Fruit fly (Drosophila melanogaster) whole organism, embryonic: Measurements from ENCODE around the gene MTF-1.

ENCODE experiments used
- ATbp ChIP-seq: fragments of 200-800 bp; sonication (Bioruptor generic); optimal IDR thresholded peaks from 2 replicates; lab custom pipeline; 2017; ENCODE audit warnings: missing biosample characterization, mild to moderate bottlenecking, missing genetic modification characterization, missing genetic modification reagents
- Asciz ChIP-seq: fragments of 200-800 bp; sonication (Bioruptor generic); optimal IDR thresholded peaks from 2 replicates; lab custom pipeline; 2017; ENCODE audit warnings: missing biosample characterization, mild to moderate bottlenecking, missing genetic modification characterization, missing genetic modification reagents
- Atf-2 ChIP-seq: fragments of 200-800 bp; sonication (Bioruptor generic); optimal IDR thresholded peaks from 2 replicates; lab custom pipeline; 2016; ENCODE audit warnings: missing biosample characterization, missing genetic modification characterization
- CG10654 ChIP-seq: fragments of 200-800 bp; sonication (Bioruptor generic); optimal IDR thresholded peaks from 2 replicates; lab custom pipeline; 2016; ENCODE audit warnings: missing biosample characterization, missing genetic modification characterization
- CG12071 ChIP-seq: fragments of 200-800 bp; sonication (Bioruptor generic); optimal IDR thresholded peaks from 3 replicates; lab custom pipeline; 2018; ENCODE audit warnings: missing biosample characterization, mild to moderate bottlenecking, missing genetic modification characterization
- CG12219 ChIP-seq: fragments of 200-800 bp; sonication (Bioruptor generic); optimal IDR thresholded peaks from 3 replicates; lab custom pipeline; 2018; ENCODE audit warnings: missing biosample characterization, mild to moderate bottlenecking, missing genetic modification characterization
- CG13123 ChIP-seq: fragments of 200-800 bp; sonication (Bioruptor generic); optimal IDR thresholded peaks from 2 replicates; lab custom pipeline; 2016; ENCODE audit warnings: missing biosample characterization, missing genetic modification characterization
- CG15011 ChIP-seq: fragments of 200-800 bp; sonication (Bioruptor generic); optimal IDR thresholded peaks from 3 replicates; lab custom pipeline; 2018; ENCODE audit warnings: missing biosample characterization, mild to moderate bottlenecking, missing genetic modification characterization
- CG1529 ChIP-seq: fragments of 200-800 bp; sonication (Bioruptor generic); optimal IDR thresholded peaks from 3 replicates; lab custom pipeline; 2018; ENCODE audit warnings: missing biosample characterization, missing genetic modification characterization
- CG16779 ChIP-seq: fragments of 200-800 bp; sonication (Bioruptor generic); IDR thresholded peaks from 2 replicates; pipeline ENCODE4 v1.3.6; 2022; ENCODE audit warnings: missing biosample characterization, missing genetic modification characterization
- CG17802 ChIP-seq: fragments of 200-800 bp; sonication (Bioruptor generic); optimal IDR thresholded peaks from 2 replicates; lab custom pipeline; 2018; ENCODE audit warnings: missing biosample characterization, mild to moderate bottlenecking, missing genetic modification characterization, moderate library complexity
- CG1832 ChIP-seq: fragments of 200-800 bp; sonication (Bioruptor generic); optimal IDR thresholded peaks from 2 replicates; lab custom pipeline; 2017; ENCODE audit warnings: missing biosample characterization, mild to moderate bottlenecking, missing genetic modification characterization, inconsistent platforms
- CG31388 ChIP-seq: fragments of 200-800 bp; sonication (Bioruptor generic); optimal IDR thresholded peaks from 2 replicates; lab custom pipeline; 2016; ENCODE audit warnings: missing biosample characterization, missing genetic modification characterization
- CG4854 ChIP-seq: fragments of 200-800 bp; sonication (Bioruptor generic); optimal IDR thresholded peaks from 2 replicates; lab custom pipeline; 2016; ENCODE audit warnings: missing biosample characterization, missing genetic modification characterization, inconsistent platforms
- CG5180 ChIP-seq: fragments of 200-800 bp; sonication (Bioruptor generic); optimal IDR thresholded peaks from 3 replicates; lab custom pipeline; 2017; ENCODE audit warnings: missing biosample characterization, missing genetic modification characterization, mild to moderate bottlenecking, moderate library complexity, missing genetic modification reagents
- CG6689 ChIP-seq: fragments of 200-800 bp; sonication (Bioruptor generic); IDR thresholded peaks from 2 replicates; pipeline ENCODE4 v1.3.6; 2022; ENCODE audit warnings: missing biosample characterization, missing genetic modification characterization
- CG8359 ChIP-seq: fragments of 200-800 bp; sonication (Bioruptor generic); optimal IDR thresholded peaks from 2 replicates; lab custom pipeline; 2017; ENCODE audit warnings: missing biosample characterization, mild to moderate bottlenecking, missing genetic modification characterization, borderline replicate concordance
- CG9437 ChIP-seq: fragments of 200-800 bp; sonication (Bioruptor generic); optimal IDR thresholded peaks from 2 replicates; lab custom pipeline; 2018; ENCODE audit warnings: missing biosample characterization, mild to moderate bottlenecking, missing genetic modification characterization
- CG9932 ChIP-seq: fragments of 200-800 bp; sonication (Bioruptor generic); IDR thresholded peaks from 2 replicates; pipeline ENCODE4 v1.3.6; 2022; ENCODE audit warnings: missing biosample characterization, missing genetic modification characterization
- CHES-1-like ChIP-seq: fragments of 200-800 bp; sonication (Bioruptor generic); optimal IDR thresholded peaks from 2 replicates; lab custom pipeline; 2016; ENCODE audit warnings: missing biosample characterization, missing genetic modification characterization
- CoRest ChIP-seq: fragments of 200-800 bp; sonication (Bioruptor generic); optimal IDR thresholded peaks from 3 replicates; lab custom pipeline; 2018; ENCODE audit warnings: missing biosample characterization, mild to moderate bottlenecking, missing genetic modification characterization, moderate library complexity
- E2f2 ChIP-seq: fragments of 200-800 bp; sonication (Bioruptor generic); IDR thresholded peaks from 2 replicates; pipeline ENCODE4 v1.3.6; 2022; ENCODE audit warnings: missing biosample characterization, missing genetic modification characterization
- Ets97D ChIP-seq: fragments of 200-800 bp; sonication (Bioruptor generic); optimal IDR thresholded peaks from 3 replicates; lab custom pipeline; 2016; ENCODE audit warnings: missing biosample characterization, missing genetic modification characterization
- Hr3 ChIP-seq: fragments of 200-800 bp; sonication (Bioruptor generic); optimal IDR thresholded peaks from 3 replicates; lab custom pipeline; 2016; ENCODE audit warnings: missing biosample characterization, missing genetic modification characterization
- Hr39 ChIP-seq: fragments of >200 bp; optimal IDR thresholded peaks from 2 replicates; lab custom pipeline; 2017
- Jarid2 ChIP-seq: fragments of 200-800 bp; sonication (Bioruptor generic); optimal IDR thresholded peaks from 3 replicates; lab custom pipeline; 2017; ENCODE audit warnings: mild to moderate bottlenecking, missing biosample characterization, missing genetic modification reagents, missing genetic modification characterization
- MBD-R2 ChIP-seq: fragments of 200-800 bp; sonication (Bioruptor generic); IDR thresholded peaks from 2 replicates; pipeline ENCODE4 v1.3.6; 2022; ENCODE audit warnings: missing biosample characterization, missing genetic modification characterization
- Rfx ChIP-seq: fragments of 200-800 bp; sonication (Bioruptor generic); IDR thresholded peaks from 2 replicates; pipeline ENCODE4 v1.3.6; 2022; ENCODE audit warnings: missing biosample characterization, missing genetic modification characterization
- Rx ChIP-seq: fragments of 200-800 bp; sonication (Bioruptor generic); IDR thresholded peaks from 2 replicates; pipeline ENCODE4 v1.3.6; 2022; ENCODE audit warnings: missing biosample characterization, missing genetic modification characterization
- Sox100B ChIP-seq: fragments of 200-800 bp; sonication (Bioruptor generic); optimal IDR thresholded peaks from 3 replicates; lab custom pipeline; 2018; ENCODE audit warnings: missing biosample characterization, mild to moderate bottlenecking, missing genetic modification characterization
- Vsx1 ChIP-seq: fragments of 200-800 bp; sonication (Bioruptor generic); optimal IDR thresholded peaks from 2 replicates; lab custom pipeline; 2017; ENCODE audit warnings: missing biosample characterization, mild to moderate bottlenecking, missing genetic modification characterization, missing genetic modification reagents
- abd-A ChIP-seq: fragments of 200-800 bp; sonication (Bioruptor generic); optimal IDR thresholded peaks from 3 replicates; lab custom pipeline; 2019; ENCODE audit warnings: missing biosample characterization, mild to moderate bottlenecking, missing genetic modification characterization, moderate library complexity
- cato ChIP-seq: fragments of 200-800 bp; sonication (Bioruptor generic); optimal IDR thresholded peaks from 2 replicates; lab custom pipeline; 2016; ENCODE audit warnings: missing biosample characterization, missing genetic modification characterization, borderline replicate concordance
- dati ChIP-seq: fragments of 200-800 bp; sonication (Bioruptor generic); IDR thresholded peaks from 2 replicates; pipeline ENCODE4 v1.3.6; 2022; ENCODE audit warnings: missing biosample characterization, missing genetic modification characterization
- dm ChIP-seq: fragments of 200-800 bp; sonication (Bioruptor generic); optimal IDR thresholded peaks from 3 replicates; lab custom pipeline; 2016; ENCODE audit warnings: missing biosample characterization, missing genetic modification characterization
- dmrt11E ChIP-seq: fragments of 200-800 bp; sonication (Bioruptor generic); optimal IDR thresholded peaks from 3 replicates; lab custom pipeline; 2018; ENCODE audit warnings: missing biosample characterization, mild to moderate bottlenecking, missing genetic modification characterization, moderate library complexity
- dmrt99B ChIP-seq: fragments of 200-800 bp; sonication (Bioruptor generic); optimal IDR thresholded peaks from 2 replicates; lab custom pipeline; 2018; ENCODE audit warnings: missing biosample characterization, mild to moderate bottlenecking, missing genetic modification characterization, moderate library complexity
- fd3F ChIP-seq: fragments of 200-800 bp; sonication (Bioruptor generic); optimal IDR thresholded peaks from 2 replicates; lab custom pipeline; 2018; ENCODE audit warnings: missing biosample characterization, mild to moderate bottlenecking, missing genetic modification characterization, moderate library complexity
- gem ChIP-seq: fragments of 200-800 bp; sonication (Bioruptor generic); optimal IDR thresholded peaks from 2 replicates; lab custom pipeline; 2019; ENCODE audit warnings: missing biosample characterization, mild to moderate bottlenecking, missing genetic modification characterization, moderate library complexity
- gro ChIP-seq: fragments of 200-800 bp; sonication (Bioruptor generic); optimal IDR thresholded peaks from 2 replicates; lab custom pipeline; 2016; ENCODE audit warnings: missing biosample characterization, missing genetic modification characterization
- jumu ChIP-seq: fragments of 200-800 bp; sonication (Bioruptor generic); optimal IDR thresholded peaks from 3 replicates; lab custom pipeline; 2016; ENCODE audit warnings: missing biosample characterization, missing genetic modification characterization
- ken ChIP-seq: fragments of 200-800 bp; sonication (Bioruptor generic); IDR thresholded peaks from 3 replicates; pipeline ENCODE4 v1.3.6; 2022; ENCODE audit warnings: missing biosample characterization, missing genetic modification characterization
- knrl ChIP-seq: fragments of 200-800 bp; sonication (Bioruptor generic); IDR thresholded peaks from 3 replicates; pipeline ENCODE4 v1.3.6; 2022; ENCODE audit warnings: missing biosample characterization, missing genetic modification characterization; ENCODE audit not compliant: partially characterized antibody
- mld ChIP-seq: fragments of 200-800 bp; sonication (Bioruptor generic); IDR thresholded peaks from 3 replicates; pipeline ENCODE4 v1.3.6; 2022; ENCODE audit warnings: missing biosample characterization, missing genetic modification characterization; ENCODE audit not compliant: partially characterized antibody
- oc ChIP-seq: fragments of 200-800 bp; sonication (Bioruptor generic); optimal IDR thresholded peaks from 2 replicates; lab custom pipeline; 2018; ENCODE audit warnings: missing biosample characterization, mild to moderate bottlenecking, missing genetic modification characterization, moderate library complexity
- pum ChIP-seq: fragments of 200-800 bp; sonication (Bioruptor generic); optimal IDR thresholded peaks from 2 replicates; lab custom pipeline; 2016; ENCODE audit warnings: missing biosample characterization, missing genetic modification characterization
- row ChIP-seq: fragments of 200-800 bp; sonication (Bioruptor generic); IDR thresholded peaks from 3 replicates; pipeline ENCODE4 v1.3.6; 2022; ENCODE audit warnings: missing biosample characterization, missing genetic modification characterization
- shn ChIP-seq: fragments of 200-800 bp; sonication (Bioruptor generic); optimal IDR thresholded peaks from 3 replicates; lab custom pipeline; 2016; ENCODE audit warnings: missing biosample characterization, missing genetic modification characterization
- sima ChIP-seq: fragments of 200-800 bp; sonication (Bioruptor generic); optimal IDR thresholded peaks from 2 replicates; lab custom pipeline; 2016; ENCODE audit warnings: missing biosample characterization, missing genetic modification characterization
- zen ChIP-seq: fragments of 200-800 bp; sonication (Bioruptor generic); optimal IDR thresholded peaks from 3 replicates; lab custom pipeline; 2018; ENCODE audit warnings: missing biosample characterization, mild to moderate bottlenecking, missing genetic modification characterization, moderate library complexity

Gene MTF-1

dm6 chr3L:9462247-9462769 is 32.2 kb downstream of the MTF-1 start (continued):
- TF ChIP-seq CoRest (tag; lab: Kevin White, UChicago) (peak; percentile 92), knrl (GFP tag; lab: Robert Waterston, UW) (no peak), dmrt11E (tag; lab: Kevin White, UChicago) (peak; percentile 94), zen (tag; lab: Kevin White, UChicago) (peak; percentile 70), Hr39 (lab: Kevin White, UChicago) (no peak), jumu (GFP tag; lab: Kevin White, UChicago) (peak; percentile 44), CG12071 (GFP tag; lab: Kevin White, UChicago) (peak; percentile 84), dmrt99B (tag; lab: Kevin White, UChicago) (peak; percentile 94), CHES-1-like (GFP tag; lab: Kevin White, UChicago) (peak; percentile 69), Ets97D (GFP tag; lab: Kevin White, UChicago) (peak; percentile 45), E2f2 (GFP tag; lab: Robert Waterston, UW) (peak; percentile 57; the same call in 1 of the 2 replicates), Jarid2 (GFP tag; lab: Kevin White, UChicago) (peak; percentile 90), gro (GFP tag; lab: Kevin White, UChicago) (peak; percentile 76), Asciz (peak; percentile 93), CG4854 (peak; percentile 81), Hr3 (GFP tag; lab: Kevin White, UChicago) (peak; percentile 63), CG6689 (GFP tag; lab: Robert Waterston, UW) (peak; percentile 82), pum (peak; percentile 72), shn (GFP tag; lab: Kevin White, UChicago) (peak; percentile 69), cato (peak; percentile 70), Vsx1 (GFP tag; lab: Kevin White, UChicago) (peak; percentile 91), CG8359 (GFP tag; lab: Kevin White, UChicago) (peak; percentile 68), ken (GFP tag; lab: Robert Waterston, UW) (peak; percentile 43; the same call in 1 of the 3 replicates), abd-A (peak; percentile 32), Sox100B (GFP tag; lab: Kevin White, UChicago) (peak; percentile 94), CG1529 (GFP tag; lab: Kevin White, UChicago) (peak; percentile 87), Atf-2 (GFP tag; lab: Kevin White, UChicago) (peak; percentile 72), MBD-R2 (GFP tag; lab: Robert Waterston, UW) (no peak; the same call in 1 of the 2 replicates), row (GFP tag; lab: Robert Waterston, UW) (peak; percentile 96), CG9437 (GFP tag; lab: Kevin White, UChicago) (peak; percentile 85), CG12219 (GFP tag; lab: Kevin White, UChicago) (peak; percentile 89), CG15011 (GFP tag; lab: Kevin White, UChicago) (peak; percentile 91), CG5180 (peak; percentile 81), oc (tag; lab: Kevin White, UChicago) (peak; percentile 79), sima (GFP tag; lab: Kevin White, UChicago) (no peak), fd3F (GFP tag; lab: Kevin White, UChicago) (peak; percentile 76), ATbp (GFP tag; lab: Kevin White, UChicago) (peak; percentile 90), CG1832 (no peak), CG10654 (peak; percentile 74), CG9932 (GFP tag; lab: Robert Waterston, UW) (peak; percentile 45), Rfx (peak; percentile 82), Rx (GFP tag; lab: Robert Waterston, UW) (peak; percentile 69), mld (GFP tag; lab: Robert Waterston, UW) (0 out of 3 replicates have a peak, but pooled peaks have one; percentile 8), dati (GFP tag; lab: Robert Waterston, UW) (no peak; the same call in 1 of the 2 replicates), dm (GFP tag; lab: Kevin White, UChicago) (no peak), CG13123 (GFP tag; lab: Kevin White, UChicago) (peak; percentile 61), CG31388 (no peak), CG17802 (tag; lab: Kevin White, UChicago) (peak; percentile 42), CG16779 (GFP tag; lab: Robert Waterston, UW) (no peak), gem (tag; lab: Kevin White, UChicago) (peak; percentile 97)
